Fruit fly (Drosophila melanogaster) whole organism, embryonic: ENCODE results near the gene Nprl3.

Source experiments
- Atf3 ChIP-seq: fragments of 200-800 bp; sonication (Bioruptor generic); optimal IDR thresholded peaks from 3 replicates; lab custom pipeline; 2016; ENCODE audit warnings: missing biosample characterization, missing genetic modification characterization
- CG11456 ChIP-seq: fragments of 200-800 bp; sonication (Bioruptor generic); IDR thresholded peaks from 3 replicates; pipeline ENCODE4 v1.3.6; 2022; ENCODE audit warnings: missing biosample characterization, missing genetic modification characterization
- CG11504 ChIP-seq: fragments of 200-800 bp; sonication (Bioruptor generic); optimal IDR thresholded peaks from 3 replicates; lab custom pipeline; 2019; ENCODE audit warnings: missing biosample characterization, mild to moderate bottlenecking, missing genetic modification characterization, moderate library complexity
- CG14441 ChIP-seq: fragments of 200-800 bp; sonication (Bioruptor generic); IDR thresholded peaks from 2 replicates; pipeline ENCODE4 v1.3.6; 2022; ENCODE audit warnings: missing biosample characterization, missing genetic modification characterization
- CG14667 ChIP-seq: fragments of 200-800 bp; sonication (Bioruptor generic); IDR thresholded peaks from 2 replicates; pipeline ENCODE4 v1.3.6; 2022; ENCODE audit warnings: missing biosample characterization, missing genetic modification characterization
- CG1603 ChIP-seq: fragments of 200-800 bp; sonication (Bioruptor generic); optimal IDR thresholded peaks from 2 replicates; lab custom pipeline; 2019; ENCODE audit warnings: missing biosample characterization, mild to moderate bottlenecking, missing genetic modification characterization, moderate library complexity
- CG16813 ChIP-seq: fragments of 200-800 bp; sonication (Bioruptor generic); IDR thresholded peaks from 3 replicates; pipeline ENCODE4 v1.3.6; 2022; ENCODE audit warnings: missing biosample characterization, missing genetic modification characterization; ENCODE audit not compliant: partially characterized antibody
- CG17328 ChIP-seq: fragments of 200-800 bp; sonication (Bioruptor generic); IDR thresholded peaks from 2 replicates; pipeline ENCODE4 v1.3.6; 2022; ENCODE audit warnings: missing biosample characterization, missing genetic modification characterization
- CG1792 ChIP-seq: fragments of 200-800 bp; sonication (Bioruptor generic); optimal IDR thresholded peaks from 2 replicates; lab custom pipeline; 2016; ENCODE audit warnings: missing biosample characterization, missing genetic modification characterization
- CG18619 ChIP-seq: fragments of 200-800 bp; sonication (Bioruptor generic); optimal IDR thresholded peaks from 3 replicates; lab custom pipeline; 2017; ENCODE audit warnings: missing biosample characterization, mild to moderate bottlenecking, missing genetic modification characterization
- CG2120 ChIP-seq: fragments of 200-800 bp; sonication (Bioruptor generic); optimal IDR thresholded peaks from 3 replicates; lab custom pipeline; 2016; ENCODE audit warnings: missing biosample characterization, missing genetic modification characterization
- CG31441 ChIP-seq: fragments of 200-800 bp; sonication (Bioruptor generic); IDR thresholded peaks from 2 replicates; pipeline ENCODE4 v1.3.6; 2022; ENCODE audit warnings: missing biosample characterization, missing genetic modification characterization
- CG4328 ChIP-seq: fragments of 200-800 bp; sonication (Bioruptor generic); optimal IDR thresholded peaks from 3 replicates; lab custom pipeline; 2017; ENCODE audit warnings: missing biosample characterization, missing genetic modification reagents, missing genetic modification characterization
- CG7786 ChIP-seq: fragments of 200-800 bp; sonication (Bioruptor generic); optimal IDR thresholded peaks from 2 replicates; lab custom pipeline; 2016; ENCODE audit warnings: missing biosample characterization, missing genetic modification characterization
- CG7963 ChIP-seq: fragments of 200-800 bp; sonication (Bioruptor generic); IDR thresholded peaks from 3 replicates; pipeline ENCODE4 v1.3.6; 2022; ENCODE audit warnings: missing biosample characterization, missing genetic modification characterization; ENCODE audit not compliant: partially characterized antibody
- CG9727 ChIP-seq: fragments of 200-800 bp; sonication (Bioruptor generic); optimal IDR thresholded peaks from 3 replicates; lab custom pipeline; 2017; ENCODE audit warnings: missing biosample characterization, mild to moderate bottlenecking, missing genetic modification characterization
- Dek ChIP-seq: fragments of 200-800 bp; sonication (Bioruptor generic); optimal IDR thresholded peaks from 3 replicates; lab custom pipeline; 2019; ENCODE audit warnings: missing biosample characterization, mild to moderate bottlenecking, missing genetic modification characterization, moderate library complexity
- Dll ChIP-seq: fragments of 200-800 bp; sonication (Bioruptor generic); IDR thresholded peaks from 4 replicates; pipeline ENCODE4 v1.3.6; 2022; ENCODE audit warnings: missing biosample characterization, missing genetic modification characterization; ENCODE audit not compliant: partially characterized antibody
- Ets65A ChIP-seq: fragments of 200-800 bp; sonication (Bioruptor generic); peaks from one replicate; lab custom pipeline; 2016; ENCODE audit warnings: missing biosample characterization, missing genetic modification characterization
- HLH4C ChIP-seq: fragments of 200-800 bp; sonication (Bioruptor generic); IDR thresholded peaks from 3 replicates; pipeline ENCODE4 v1.3.6; 2022; ENCODE audit warnings: missing biosample characterization, missing genetic modification characterization; ENCODE audit not compliant: partially characterized antibody
- Hr3 ChIP-seq: fragments of 200-800 bp; sonication (Bioruptor generic); optimal IDR thresholded peaks from 3 replicates; lab custom pipeline; 2016; ENCODE audit warnings: missing biosample characterization, missing genetic modification characterization
- Lhr ChIP-seq: fragments of 200-800 bp; sonication (Bioruptor generic); optimal IDR thresholded peaks from 3 replicates; lab custom pipeline; 2017; ENCODE audit warnings: mild to moderate bottlenecking, missing biosample characterization, missing genetic modification reagents, missing genetic modification characterization
- MBD-R2 ChIP-seq: fragments of 200-800 bp; sonication (Bioruptor generic); IDR thresholded peaks from 2 replicates; pipeline ENCODE4 v1.3.6; 2022; ENCODE audit warnings: missing biosample characterization, missing genetic modification characterization
- MESR4 ChIP-seq: fragments of 200-800 bp; sonication (Bioruptor generic); optimal IDR thresholded peaks from 2 replicates; lab custom pipeline; 2018; ENCODE audit warnings: missing biosample characterization, mild to moderate bottlenecking, missing genetic modification characterization, moderate library complexity
- Nf-YB ChIP-seq: fragments of 200-800 bp; sonication (Bioruptor generic); optimal IDR thresholded peaks from 3 replicates; lab custom pipeline; 2019; ENCODE audit warnings: missing biosample characterization, mild to moderate bottlenecking, missing genetic modification characterization, moderate library complexity
- Sry-δ ChIP-seq: fragments of 200-800 bp; sonication (Bioruptor generic); optimal IDR thresholded peaks from 2 replicates; lab custom pipeline; 2016; ENCODE audit warnings: missing biosample characterization, missing genetic modification characterization
- Taf1 ChIP-seq: fragments of 200-800 bp; sonication (Bioruptor generic); IDR thresholded peaks from 2 replicates; pipeline ENCODE4 v1.3.6; 2022; ENCODE audit warnings: missing biosample characterization, missing genetic modification characterization
- Xbp1 ChIP-seq: fragments of 200-800 bp; sonication (Bioruptor generic); optimal IDR thresholded peaks from 3 replicates; lab custom pipeline; 2016; ENCODE audit warnings: missing biosample characterization, mild to moderate bottlenecking, missing genetic modification characterization
- ab ChIP-seq: fragments of 200-800 bp; sonication (Bioruptor generic); optimal IDR thresholded peaks from 2 replicates; lab custom pipeline; 2016; ENCODE audit warnings: missing biosample characterization, missing genetic modification characterization
- amos ChIP-seq: fragments of 200-800 bp; sonication (Bioruptor generic); IDR thresholded peaks from 2 replicates; pipeline ENCODE4 v1.3.6; 2022; ENCODE audit warnings: missing biosample characterization, missing genetic modification characterization; ENCODE audit not compliant: partially characterized antibody
- ash1 ChIP-seq: fragments of 200-800 bp; sonication (Bioruptor generic); optimal IDR thresholded peaks from 2 replicates; lab custom pipeline; 2018; ENCODE audit warnings: missing biosample characterization, mild to moderate bottlenecking, missing genetic modification characterization
- bbx ChIP-seq: fragments of 200-800 bp; sonication (Bioruptor generic); IDR thresholded peaks from 2 replicates; pipeline ENCODE4 v1.3.6; 2022; ENCODE audit warnings: missing biosample characterization, missing genetic modification characterization; ENCODE audit not compliant: partially characterized antibody
- br ChIP-seq: fragments of >200 bp; optimal IDR thresholded peaks from 2 replicates; lab custom pipeline; 2017
- chm ChIP-seq: fragments of 200-800 bp; sonication (Bioruptor generic); IDR thresholded peaks from 2 replicates; pipeline ENCODE4 v1.3.6; 2022; ENCODE audit warnings: missing biosample characterization, missing genetic modification characterization
- ci ChIP-seq: fragments of 200-800 bp; sonication (Bioruptor generic); IDR thresholded peaks from 3 replicates; pipeline ENCODE4 v1.3.6; 2022; ENCODE audit warnings: missing biosample characterization, missing genetic modification characterization
- danr ChIP-seq: fragments of 200-800 bp; sonication (Bioruptor generic); IDR thresholded peaks from 2 replicates; pipeline ENCODE4 v1.3.6; 2022; ENCODE audit warnings: missing biosample characterization, missing genetic modification characterization
- eyg ChIP-seq: fragments of 200-800 bp; sonication (Bioruptor generic); optimal IDR thresholded peaks from 3 replicates; lab custom pipeline; 2016; ENCODE audit warnings: missing biosample characterization, missing genetic modification characterization
- fd102C ChIP-seq: fragments of 200-800 bp; sonication (Bioruptor generic); optimal IDR thresholded peaks from 2 replicates; lab custom pipeline; 2018; ENCODE audit warnings: missing biosample characterization, mild to moderate bottlenecking, missing genetic modification characterization, moderate library complexity
- fd3F ChIP-seq: fragments of 200-800 bp; sonication (Bioruptor generic); optimal IDR thresholded peaks from 2 replicates; lab custom pipeline; 2018; ENCODE audit warnings: missing biosample characterization, mild to moderate bottlenecking, missing genetic modification characterization, moderate library complexity
- ind ChIP-seq: fragments of 200-800 bp; sonication (Bioruptor generic); optimal IDR thresholded peaks from 3 replicates; lab custom pipeline; 2016; ENCODE audit warnings: missing biosample characterization, missing genetic modification characterization
- nerfin-2 ChIP-seq: fragments of 200-800 bp; sonication (Bioruptor generic); IDR thresholded peaks from 2 replicates; pipeline ENCODE4 v1.3.6; 2022; ENCODE audit warnings: missing biosample characterization, missing genetic modification characterization; ENCODE audit not compliant: partially characterized antibody
- pb ChIP-seq: fragments of 200-800 bp; sonication (Bioruptor generic); optimal IDR thresholded peaks from 3 replicates; lab custom pipeline; 2016; ENCODE audit warnings: missing biosample characterization, missing genetic modification characterization
- pho ChIP-seq: fragments of 200-800 bp; sonication (Bioruptor generic); optimal IDR thresholded peaks from 2 replicates; lab custom pipeline; 2016; ENCODE audit warnings: missing biosample characterization, missing genetic modification characterization
- pnt ChIP-seq: fragments of 200-800 bp; sonication (Bioruptor generic); optimal IDR thresholded peaks from 3 replicates; lab custom pipeline; 2016; ENCODE audit warnings: missing biosample characterization, missing genetic modification characterization
- sisA ChIP-seq: fragments of 200-800 bp; sonication (Bioruptor generic); IDR thresholded peaks from 2 replicates; pipeline ENCODE4 v1.3.6; 2022; ENCODE audit warnings: missing biosample characterization, missing genetic modification characterization
- so ChIP-seq: fragments of 200-800 bp; sonication (Bioruptor generic); IDR thresholded peaks from 3 replicates; pipeline ENCODE4 v1.3.6; 2022; ENCODE audit warnings: missing biosample characterization, missing genetic modification characterization
- tin ChIP-seq: fragments of 200-800 bp; sonication (Bioruptor generic); optimal IDR thresholded peaks from 3 replicates; lab custom pipeline; 2016; ENCODE audit warnings: missing biosample characterization, missing genetic modification characterization
- trh ChIP-seq: fragments of 200-800 bp; sonication (Bioruptor generic); optimal IDR thresholded peaks from 2 replicates; lab custom pipeline; 2016; ENCODE audit warnings: missing biosample characterization, missing genetic modification characterization
- zfh2 ChIP-seq: fragments of 200-800 bp; sonication (Bioruptor generic); optimal IDR thresholded peaks from 2 replicates; lab custom pipeline; 2016; ENCODE audit warnings: missing biosample characterization, missing genetic modification characterization

The Nprl3 gene

DNA sequence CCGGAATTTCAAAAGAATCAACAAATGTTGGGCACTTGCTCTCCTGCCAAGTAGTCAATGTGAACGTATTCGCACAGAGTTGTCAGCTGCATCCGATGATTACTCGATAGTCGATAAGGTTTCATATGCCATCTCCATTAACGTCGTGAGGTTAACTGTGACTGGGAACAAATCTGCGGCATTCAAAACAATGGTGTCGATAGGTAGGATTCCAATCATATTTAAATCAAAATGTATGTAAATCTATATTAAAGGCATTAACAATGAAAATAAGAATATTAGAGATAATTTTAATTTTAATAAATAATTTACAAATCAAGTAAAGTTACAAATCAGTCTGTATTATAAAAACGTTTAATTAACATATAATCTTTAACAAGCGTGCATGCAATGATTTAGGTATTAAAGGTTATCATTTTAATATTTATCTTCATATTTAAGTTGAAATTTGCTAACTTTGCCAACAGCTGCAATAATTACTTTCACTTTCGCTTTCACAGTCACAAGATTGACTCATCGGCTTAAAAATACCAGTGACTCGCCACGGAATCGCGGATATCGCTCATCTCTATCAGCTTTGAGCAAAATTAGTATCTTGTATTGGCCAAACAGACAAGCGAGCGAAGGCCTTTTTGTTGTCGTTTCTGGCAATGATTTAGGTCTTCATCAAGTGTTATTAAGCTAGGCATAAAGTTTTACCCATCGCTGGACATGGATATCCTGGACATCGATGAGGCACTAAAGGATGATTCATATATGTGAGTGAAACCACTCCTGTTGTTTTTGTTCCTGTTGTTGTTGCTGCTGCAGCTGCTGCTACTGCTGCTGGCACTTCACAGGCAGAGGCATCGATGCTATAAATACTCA, 36.8 kb downstream of the Nprl3 start, which contains the start of the genes Meics, Nxf3 and ssp2 (continued):
- TF ChIP-seq CG9727 (GFP tag; lab: Kevin White, UChicago) (peak; percentile 56), CG31441 (GFP tag; lab: Robert Waterston, UW) (peak; percentile 86; the same call in 1 of the 2 replicates), CG14441 (GFP tag; lab: Robert Waterston, UW) (peak; percentile 31; the same call in 1 of the 2 replicates), nerfin-2 (GFP tag; lab: Robert Waterston, UW) (peak; percentile 54; the same call in 1 of the 2 replicates), br (lab: Kevin White, UChicago) (no peak), Atf3 (GFP tag; lab: Kevin White, UChicago) (no peak), sisA (GFP tag; lab: Robert Waterston, UW) (peak; percentile 34; the same call in 1 of the 2 replicates), CG11504 (tag; lab: Kevin White, UChicago) (no peak), CG16813 (GFP tag; lab: Robert Waterston, UW) (peak; percentile 78), CG1603 (peak; percentile 58), Nf-YB (GFP tag; lab: Kevin White, UChicago) (no peak), ci (0 out of 3 replicates have a peak, but pooled peaks have one; percentile 45), bbx (GFP tag; lab: Robert Waterston, UW) (peak; percentile 78), CG2120 (peak; percentile 51), CG14667 (GFP tag; lab: Robert Waterston, UW) (0 out of 2 replicates have a peak, but pooled peaks have one; percentile 11), Dll (GFP tag; lab: Robert Waterston, UW) (peak; percentile 64; the same call in 3 of the 4 replicates), CG4328 (GFP tag; lab: Kevin White, UChicago) (no peak), CG7786 (GFP tag; lab: Kevin White, UChicago) (no peak), danr (GFP tag; lab: Robert Waterston, UW) (no peak), MESR4 (GFP tag; lab: Kevin White, UChicago) (peak; percentile 87), pnt (no peak), Sry-δ (GFP tag; lab: Kevin White, UChicago) (peak; percentile 87), CG18619 (GFP tag; lab: Kevin White, UChicago) (peak; percentile 11), MBD-R2 (GFP tag; lab: Robert Waterston, UW) (peak; percentile 79), trh (GFP tag; lab: Kevin White, UChicago) (no peak), Ets65A (GFP tag; lab: Kevin White, UChicago) (peak; percentile 96), HLH4C (GFP tag; lab: Robert Waterston, UW) (peak; percentile 47; the same call in 1 of the 3 replicates), zfh2 (GFP tag; lab: Kevin White, UChicago) (peak; percentile 44), CG7963 (GFP tag; lab: Robert Waterston, UW) (peak; percentile 65), fd3F (no peak), Taf1 (GFP tag; lab: Robert Waterston, UW) (no peak), so (GFP tag; lab: Robert Waterston, UW) (no peak), CG1792 (GFP tag; lab: Kevin White, UChicago) (no peak), amos (peak; percentile 82), tin (GFP tag; lab: Kevin White, UChicago) (peak; percentile 38), Dek (tag; lab: Kevin White, UChicago) (peak; percentile 26), Xbp1 (GFP tag; lab: Kevin White, UChicago) (peak; percentile 49), Hr3 (peak; percentile 60), CG17328 (GFP tag; lab: Robert Waterston, UW) (peak; percentile 21; the same call in 1 of the 2 replicates), eyg (GFP tag; lab: Kevin White, UChicago) (no peak), chm (GFP tag; lab: Robert Waterston, UW) (peak; percentile 63), pb (GFP tag; lab: Kevin White, UChicago) (no peak), Lhr (GFP tag; lab: Kevin White, UChicago) (peak; percentile 14), pho (GFP tag; lab: Kevin White, UChicago) (no peak), fd102C (no peak), CG11456 (GFP tag; lab: Robert Waterston, UW) (peak; percentile 64; the same call in 2 of the 3 replicates), ab (GFP tag; lab: Kevin White, UChicago) (no peak), ind (GFP tag; lab: Kevin White, UChicago) (peak; percentile 45), ash1 (GFP tag; lab: Kevin White, UChicago) (no peak)
